Fruit fly (Drosophila melanogaster): ENCODE measurements around the gene CG8519.

CG8519 gene

DNA sequence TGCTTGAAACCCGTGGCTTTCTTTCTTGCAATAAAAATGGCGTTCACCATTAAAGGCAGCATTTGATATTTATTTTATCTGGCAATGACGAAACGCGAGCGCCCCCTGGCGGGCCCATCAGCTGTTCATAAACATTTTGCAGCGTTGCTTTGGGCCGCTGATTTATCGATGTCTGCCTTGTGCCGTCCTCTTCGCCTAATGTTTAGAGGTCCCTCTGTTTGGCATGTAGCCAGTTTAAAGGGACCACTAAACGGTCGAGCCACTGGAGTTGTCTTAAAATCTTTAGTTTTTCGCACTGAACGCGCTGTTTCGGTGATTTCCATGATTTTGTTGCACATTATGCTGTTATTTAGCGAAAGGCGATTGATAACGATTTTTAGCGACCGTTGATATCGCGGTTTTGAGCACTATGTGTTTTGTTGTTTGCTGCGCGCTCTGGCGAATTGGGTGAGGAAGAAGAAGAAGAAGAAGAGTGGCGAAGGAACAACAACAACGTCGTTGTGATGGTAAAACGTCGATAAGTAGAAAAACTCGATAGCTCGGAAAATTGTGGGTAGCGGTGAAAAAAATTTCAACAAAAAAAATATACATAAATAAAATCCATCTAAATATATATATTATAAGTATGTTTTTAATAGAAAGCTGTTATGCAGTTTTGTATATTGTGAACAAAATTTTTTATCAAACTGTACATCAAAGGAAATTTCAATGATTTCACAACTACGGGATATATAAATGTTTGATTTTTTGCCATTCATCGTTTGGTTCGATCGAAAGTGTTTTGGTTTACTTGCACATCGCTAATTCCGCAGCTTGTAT, 47.8 kb downstream of the CG8519 start, which contains the start of the genes velo and Sbds (continued):
- TF ChIP-seq Hmr (GFP tag; optimal IDR thresholded peaks at IDR 0.05): peak; percentile 32
- TF ChIP-seq CG2712 (tag; optimal IDR thresholded peaks at IDR 0.05): peak; percentile 62
- no peak for TF ChIP-seq CG6175 (GFP tag; IDR thresholded peaks at IDR 0.05)
- TF ChIP-seq trem (tag; optimal IDR thresholded peaks at IDR 0.05): peak; percentile 48
- TF ChIP-seq tll (GFP tag; optimal IDR thresholded peaks at IDR 0.05): peak in 1 of 2 experiments; percentile 4
- peak; percentile 82 for TF ChIP-seq Sry-δ (GFP tag; optimal IDR thresholded peaks at IDR 0.05)
- peak; percentile 9 for TF ChIP-seq Hr3 (GFP tag; optimal IDR thresholded peaks at IDR 0.05)
- no peak for TF ChIP-seq CG6654 (GFP tag; optimal IDR thresholded peaks at IDR 0.05)
- no peak for TF ChIP-seq CG17802 (tag; optimal IDR thresholded peaks at IDR 0.05)
- no peak for TF ChIP-seq Hr78 (GFP tag; optimal IDR thresholded peaks at IDR 0.05)
- TF ChIP-seq CG3726 (GFP tag; IDR thresholded peaks at IDR 0.05): no peak
- peak; percentile 69; the same call in 1 of the 2 replicates for TF ChIP-seq sna (GFP tag; IDR thresholded peaks at IDR 0.05; ENCODE audit: partially characterized antibody)
- no peak for TF ChIP-seq ap (GFP tag; IDR thresholded peaks at IDR 0.05)
- no peak for TF ChIP-seq jing (GFP tag; optimal IDR thresholded peaks at IDR 0.05)
- TF ChIP-seq eyg (GFP tag; optimal IDR thresholded peaks at IDR 0.05): no peak
- TF ChIP-seq Poxn (GFP tag; IDR thresholded peaks at IDR 0.05): no peak
- TF ChIP-seq sr (GFP tag; IDR thresholded peaks at IDR 0.05): no peak
- TF ChIP-seq CG17912 (GFP tag; optimal IDR thresholded peaks at IDR 0.05): peak; percentile 37
- TF ChIP-seq nerfin-1 (tag; optimal IDR thresholded peaks at IDR 0.05): peak; percentile 81

- TF ChIP-seq CG13894 (tag; optimal IDR thresholded peaks at IDR 0.05) (no peak), Optix (GFP tag; IDR thresholded peaks at IDR 0.05) (no peak), CG9797 (GFP tag; optimal IDR thresholded peaks at IDR 0.05) (peak; percentile 78), CG13287 (GFP tag; IDR thresholded peaks at IDR 0.05; ENCODE audit: partially characterized antibody) (peak; percentile 29; the same call in 1 of the 2 replicates), nom (GFP tag; optimal IDR thresholded peaks at IDR 0.05) (peak; percentile 8), Lpt (GFP tag; optimal IDR thresholded peaks at IDR 0.05) (no peak), Dp (GFP tag; optimal IDR thresholded peaks at IDR 0.05) (peak; percentile 84), CG14710 (tag; optimal IDR thresholded peaks at IDR 0.05) (peak; percentile 80), C15 (GFP tag; IDR thresholded peaks at IDR 0.05) (no peak), CG10431 (GFP tag; optimal IDR thresholded peaks at IDR 0.05) (peak; percentile 4), Stat92E (GFP tag; optimal IDR thresholded peaks at IDR 0.05) (peak in 1 of 3 experiments; percentile 14), sd (tag; optimal IDR thresholded peaks at IDR 0.05) (peak; percentile 94), CG17829 (tag; optimal IDR thresholded peaks at IDR 0.05) (peak; percentile 9), CG2116 (GFP tag; optimal IDR thresholded peaks at IDR 0.05) (peak; percentile 22), CG10267 (tag; optimal IDR thresholded peaks at IDR 0.05) (peak; percentile 32), scrt (GFP tag; optimal IDR thresholded peaks at IDR 0.05) (peak; percentile 7), gfzf (GFP tag; optimal IDR thresholded peaks at IDR 0.05) (peak; percentile 71), CG18262 (tag; optimal IDR thresholded peaks at IDR 0.05) (no peak), E2f2 (GFP tag; IDR thresholded peaks at IDR 0.05) (peak; percentile 91), CG4820 (GFP tag; optimal IDR thresholded peaks at IDR 0.05) (no peak), CTCF (GFP tag; optimal IDR thresholded peaks at IDR 0.05) (peak; percentile 34), CG15514 (GFP tag; optimal IDR thresholded peaks at IDR 0.05) (peak; percentile 25), MESR4 (GFP tag; optimal IDR thresholded peaks at IDR 0.05) (peak; percentile 90), YL-1 (GFP tag; optimal IDR thresholded peaks at IDR 0.05) (peak; percentile 47), Dll (GFP tag; IDR thresholded peaks at IDR 0.05; ENCODE audit: partially characterized antibody) (0 out of 4 replicates have a peak, but pooled peaks have one; percentile 13), dmrt99B (tag; optimal IDR thresholded peaks at IDR 0.05) (no peak), CG1832 (GFP tag; optimal IDR thresholded peaks at IDR 0.05) (no peak), Sin3A (optimal IDR thresholded peaks at IDR 0.05) (peak; percentile 29), kay (GFP tag; optimal IDR thresholded peaks at IDR 0.05) (peak; percentile 89)
Observed at dm6 chr3L:6756197-6756736, 51.6 kb downstream of the CG8519 start, which contains the start of gene Ist1. Gene Ist1 (minus strand): TSS chr3L:6756497.

Data from whole organism, embryonic.